Worm (Caenorhabditis elegans) whole organism, L2 larva: ENCODE measurements around the gene oig-4.
A peak's percentile ranks its signal among the peaks of the same experiment; 100 is the strongest.

Experiments used
- ama-1 ChIP-seq: fragments of 150-350 bp; optimal IDR thresholded peaks from 2 replicates; lab custom pipeline; 2018; ENCODE audit warnings: inconsistent platforms
- lin-39 ChIP-seq: fragments of 150-350 bp; optimal IDR thresholded peaks from 2 replicates; lab custom pipeline; 2014; ENCODE audit warnings: missing biosample characterization, missing genetic modification reagents, missing genetic modification characterization
- lsy-2 ChIP-seq, 2 experiments: fragments of 150-350 bp in 1 of 2; sonication (generic microtip) in 1 of 2; optimal IDR thresholded peaks; 2 replicates each; lab custom pipeline; 2014 to 2017; ENCODE audit warnings: missing biosample characterization in 2 of 2, missing genetic modification characterization in 2 of 2
- nhr-129 ChIP-seq: fragments of 150-350 bp; optimal IDR thresholded peaks from 2 replicates; lab custom pipeline; 2014; ENCODE audit warnings: missing biosample characterization, missing genetic modification characterization
- skn-1 ChIP-seq: sonication (generic microtip); optimal IDR thresholded peaks from 2 replicates; lab custom pipeline; 2017; ENCODE audit warnings: missing biosample characterization, missing genetic modification characterization
- snpc-4 ChIP-seq: fragments of 150-350 bp; optimal IDR thresholded peaks from 2 replicates; lab custom pipeline; 2014; ENCODE audit warnings: missing biosample characterization, missing genetic modification characterization
- ztf-11 ChIP-seq: sonication (generic microtip); optimal IDR thresholded peaks from 2 replicates; lab custom pipeline; 2017; ENCODE audit warnings: missing biosample characterization, missing genetic modification characterization

DNA sequence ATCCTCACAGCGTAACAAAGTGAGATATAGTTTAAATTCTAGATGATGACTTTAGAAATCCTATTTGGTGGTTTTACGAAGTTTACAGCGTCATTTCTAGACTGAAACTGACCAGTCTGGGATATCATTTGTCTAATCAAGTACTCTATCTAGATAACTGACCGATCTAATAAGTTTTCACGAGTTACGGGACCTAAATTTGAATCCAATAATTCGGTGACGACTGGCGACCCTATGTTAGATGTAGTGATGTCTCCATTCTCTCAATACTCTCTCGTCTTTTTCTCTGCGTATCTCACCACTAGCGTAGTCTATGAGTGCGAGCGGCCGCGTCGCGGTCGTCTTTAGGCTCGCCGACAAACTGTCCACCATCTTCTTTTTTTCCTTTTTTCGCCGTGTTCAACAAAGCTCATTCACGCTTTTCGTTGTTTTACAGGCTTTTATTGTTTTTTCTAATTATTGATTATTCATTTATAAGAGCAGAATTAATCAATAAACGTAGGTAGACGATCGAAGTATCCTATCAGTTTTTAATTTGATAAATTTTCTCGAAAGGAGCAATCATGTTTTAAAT lies 2.1 kb downstream of the oig-4 start:
- TF ChIP-seq lin-39 (tag; lab: Kevin White, UChicago) (no peak), skn-1 (no peak), ama-1 (lab: Kevin White, UChicago) (peak; percentile 75), ztf-11 (tag; lab: Kevin White, UChicago) (no peak), snpc-4 (tag; lab: Kevin White, UChicago) (no peak), lsy-2 (tag; optimal IDR thresholded peaks at IDR 0.05; lab: Kevin White, UChicago) (peak in 1 of 2 experiments; percentile 44), nhr-129 (tag; lab: Kevin White, UChicago) (peak; percentile 28)
